Fruit fly (Drosophila melanogaster) whole organism, embryonic: ENCODE measurements around the gene twe.

Source experiments
- Awh ChIP-seq: fragments of 200-800 bp; sonication (Bioruptor generic); IDR thresholded peaks from 2 replicates; pipeline ENCODE4, ENCODE4 v1.3.6; 2022; ENCODE audit warnings: missing biosample characterization, missing genetic modification characterization
- B-H2 ChIP-seq: fragments of 200-800 bp; sonication (Bioruptor generic); optimal IDR thresholded peaks from 2 replicates; lab custom pipeline; 2018; ENCODE audit warnings: missing biosample characterization, mild to moderate bottlenecking, missing genetic modification characterization
- BEAF-32 ChIP-seq: fragments of 200-800 bp; sonication (Bioruptor generic); optimal IDR thresholded peaks from 3 replicates; lab custom pipeline; 2017; ENCODE audit warnings: missing biosample characterization, missing genetic modification characterization, mild to moderate bottlenecking, moderate library complexity, missing genetic modification reagents
- CG10209 ChIP-seq: fragments of 200-800 bp; sonication (Bioruptor generic); optimal IDR thresholded peaks from 3 replicates; lab custom pipeline; 2017; ENCODE audit warnings: missing biosample characterization, mild to moderate bottlenecking, missing genetic modification characterization, missing genetic modification reagents
- CG11504 ChIP-seq: fragments of 200-800 bp; sonication (Bioruptor generic); optimal IDR thresholded peaks from 3 replicates; lab custom pipeline; 2019; ENCODE audit warnings: missing biosample characterization, mild to moderate bottlenecking, missing genetic modification characterization, moderate library complexity
- CG12391 ChIP-seq: fragments of 200-800 bp; sonication (Bioruptor generic); optimal IDR thresholded peaks from 3 replicates; lab custom pipeline; 2018; ENCODE audit warnings: missing biosample characterization, mild to moderate bottlenecking, missing genetic modification characterization, moderate library complexity
- CG12659 ChIP-seq: fragments of 200-800 bp; sonication (Bioruptor generic); optimal IDR thresholded peaks from 3 replicates; lab custom pipeline; 2017; ENCODE audit warnings: mild to moderate bottlenecking, missing biosample characterization, missing genetic modification reagents, missing genetic modification characterization
- CG12769 ChIP-seq: fragments of 200-800 bp; sonication (Bioruptor generic); optimal IDR thresholded peaks from 2 replicates; lab custom pipeline; 2019; ENCODE audit warnings: missing biosample characterization, mild to moderate bottlenecking, missing genetic modification characterization, moderate library complexity
- CG12942 ChIP-seq: fragments of 200-800 bp; sonication (Bioruptor generic); optimal IDR thresholded peaks from 3 replicates; lab custom pipeline; 2016; ENCODE audit warnings: missing biosample characterization, missing genetic modification characterization
- CG13287 ChIP-seq: fragments of 200-800 bp; sonication (Bioruptor generic); IDR thresholded peaks from 2 replicates; pipeline ENCODE4 v1.3.6; 2022; ENCODE audit warnings: missing biosample characterization, missing genetic modification characterization; ENCODE audit not compliant: partially characterized antibody
- CG15601 ChIP-seq: fragments of 200-800 bp; sonication (Bioruptor generic); optimal IDR thresholded peaks from 3 replicates; lab custom pipeline; 2019; ENCODE audit warnings: missing biosample characterization, mild to moderate bottlenecking, missing genetic modification characterization, moderate library complexity
- CG1792 ChIP-seq: fragments of 200-800 bp; sonication (Bioruptor generic); optimal IDR thresholded peaks from 2 replicates; lab custom pipeline; 2016; ENCODE audit warnings: missing biosample characterization, missing genetic modification characterization
- CG2120 ChIP-seq: fragments of 200-800 bp; sonication (Bioruptor generic); optimal IDR thresholded peaks from 3 replicates; lab custom pipeline; 2016; ENCODE audit warnings: missing biosample characterization, missing genetic modification characterization
- CG30431 ChIP-seq: fragments of 200-800 bp; sonication (Bioruptor generic); optimal IDR thresholded peaks from 2 replicates; lab custom pipeline; 2017; ENCODE audit warnings: missing biosample characterization, missing genetic modification characterization
- CG4404 ChIP-seq: fragments of 200-800 bp; sonication (Bioruptor generic); IDR thresholded peaks from 2 replicates; pipeline ENCODE4 v1.3.6; 2022; ENCODE audit warnings: missing biosample characterization, missing genetic modification characterization
- CG4707 ChIP-seq: fragments of 200-800 bp; sonication (Bioruptor generic); optimal IDR thresholded peaks from 2 replicates; lab custom pipeline; 2018; ENCODE audit warnings: missing biosample characterization, mild to moderate bottlenecking, missing genetic modification characterization, moderate library complexity
- CG5953 ChIP-seq: fragments of 200-800 bp; sonication (Bioruptor generic); IDR thresholded peaks from 2 replicates; pipeline ENCODE4 v1.3.6; 2022; ENCODE audit warnings: missing biosample characterization, missing genetic modification characterization
- CG6254 ChIP-seq: fragments of 200-800 bp; sonication (Bioruptor generic); optimal IDR thresholded peaks from 3 replicates; lab custom pipeline; 2017; ENCODE audit warnings: mild to moderate bottlenecking, missing biosample characterization, missing genetic modification reagents, missing genetic modification characterization
- CG8290 ChIP-seq, 3 experiments: fragments of 200-800 bp; sonication (Bioruptor generic); optimal IDR thresholded peaks; 2 replicates each; lab custom pipeline; 2016 to 2019; ENCODE audit warnings: missing biosample characterization in 3 of 3, missing genetic modification characterization in 3 of 3, mild to moderate bottlenecking in 2 of 3, moderate library complexity in 1 of 3
- Deaf1 ChIP-seq: fragments of 200-800 bp; optimal IDR thresholded peaks from 3 replicates; lab custom pipeline; 2019; ENCODE audit warnings: missing biosample characterization, mild to moderate bottlenecking, missing genetic modification characterization, moderate library complexity
- Dek ChIP-seq: fragments of 200-800 bp; sonication (Bioruptor generic); optimal IDR thresholded peaks from 3 replicates; lab custom pipeline; 2019; ENCODE audit warnings: missing biosample characterization, mild to moderate bottlenecking, missing genetic modification characterization, moderate library complexity
- Dp ChIP-seq: fragments of 200-800 bp; sonication (Bioruptor generic); optimal IDR thresholded peaks from 2 replicates; lab custom pipeline; 2018; ENCODE audit warnings: missing biosample characterization, mild to moderate bottlenecking, missing genetic modification characterization, moderate library complexity
- E2f1 ChIP-seq: fragments of 200-800 bp; sonication (Bioruptor generic); IDR thresholded peaks from 2 replicates; pipeline ENCODE4 v1.3.6; 2022; ENCODE audit warnings: missing biosample characterization, missing genetic modification characterization
- Ets97D ChIP-seq: fragments of 200-800 bp; sonication (Bioruptor generic); optimal IDR thresholded peaks from 3 replicates; lab custom pipeline; 2016; ENCODE audit warnings: missing biosample characterization, missing genetic modification characterization
- Hr3 ChIP-seq: fragments of 200-800 bp; sonication (Bioruptor generic); optimal IDR thresholded peaks from 3 replicates; lab custom pipeline; 2016; ENCODE audit warnings: missing biosample characterization, missing genetic modification characterization
- Sin3A ChIP-seq: fragments of >200 bp; optimal IDR thresholded peaks from 2 replicates; lab custom pipeline; 2018
- Six4 ChIP-seq: fragments of 200-800 bp; sonication (Bioruptor generic); optimal IDR thresholded peaks from 2 replicates; lab custom pipeline; 2016; ENCODE audit warnings: missing biosample characterization, missing genetic modification characterization
- Vsx1 ChIP-seq: fragments of 200-800 bp; sonication (Bioruptor generic); optimal IDR thresholded peaks from 2 replicates; lab custom pipeline; 2017; ENCODE audit warnings: missing biosample characterization, mild to moderate bottlenecking, missing genetic modification characterization, missing genetic modification reagents
- Xrp1 ChIP-seq: fragments of 200-800 bp; sonication (Bioruptor generic); IDR thresholded peaks from 2 replicates; pipeline ENCODE4 v1.3.6; 2022; ENCODE audit warnings: missing biosample characterization, missing genetic modification characterization
- amos ChIP-seq: fragments of 200-800 bp; sonication (Bioruptor generic); IDR thresholded peaks from 2 replicates; pipeline ENCODE4 v1.3.6; 2022; ENCODE audit warnings: missing biosample characterization, missing genetic modification characterization; ENCODE audit not compliant: partially characterized antibody
- aop ChIP-seq: fragments of 200-800 bp; sonication (Bioruptor generic); IDR thresholded peaks from 2 replicates; pipeline ENCODE4 v1.3.6; 2022; ENCODE audit warnings: missing biosample characterization, missing genetic modification characterization
- btn ChIP-seq: fragments of 200-800 bp; sonication (Bioruptor generic); optimal IDR thresholded peaks from 2 replicates; lab custom pipeline; 2016; ENCODE audit warnings: missing biosample characterization, missing genetic modification characterization
- cad ChIP-seq: fragments of >200 bp; optimal IDR thresholded peaks from 2 replicates; lab custom pipeline; 2017; ENCODE audit warnings: missing biosample characterization, missing genetic modification characterization
- chn ChIP-seq: fragments of 200-800 bp; sonication (Bioruptor generic); optimal IDR thresholded peaks from 2 replicates; lab custom pipeline; 2016; ENCODE audit warnings: missing biosample characterization, missing genetic modification characterization
- corto ChIP-seq: fragments of 200-800 bp; sonication (Bioruptor generic); optimal IDR thresholded peaks from 2 replicates; lab custom pipeline; 2016; ENCODE audit warnings: missing biosample characterization, mild to moderate bottlenecking, missing genetic modification characterization, moderate library complexity
- croc ChIP-seq: fragments of 200-800 bp; sonication (Bioruptor generic); conservative IDR thresholded peaks from 3 replicates; pipeline ENCODE4 v1.3.6; 2022; ENCODE audit warnings: missing biosample characterization, missing genetic modification characterization
- grau ChIP-seq: fragments of 200-800 bp; optimal IDR thresholded peaks from 3 replicates; lab custom pipeline; 2019; ENCODE audit warnings: missing biosample characterization, mild to moderate bottlenecking, missing genetic modification characterization, moderate library complexity
- her ChIP-seq: fragments of 200-800 bp; sonication (Bioruptor generic); optimal IDR thresholded peaks from 2 replicates; lab custom pipeline; 2016; ENCODE audit warnings: missing biosample characterization, missing genetic modification characterization
- ind ChIP-seq: fragments of 200-800 bp; sonication (Bioruptor generic); optimal IDR thresholded peaks from 3 replicates; lab custom pipeline; 2016; ENCODE audit warnings: missing biosample characterization, missing genetic modification characterization
- mam ChIP-seq: fragments of 200-800 bp; sonication (Bioruptor generic); optimal IDR thresholded peaks from 3 replicates; lab custom pipeline; 2016; ENCODE audit warnings: missing biosample characterization, missing genetic modification characterization
- mld ChIP-seq: fragments of 200-800 bp; sonication (Bioruptor generic); IDR thresholded peaks from 3 replicates; pipeline ENCODE4 v1.3.6; 2022; ENCODE audit warnings: missing biosample characterization, missing genetic modification characterization; ENCODE audit not compliant: partially characterized antibody
- pfk ChIP-seq: fragments of 200-800 bp; sonication (Bioruptor generic); optimal IDR thresholded peaks from 2 replicates; lab custom pipeline; 2018; ENCODE audit warnings: missing biosample characterization, mild to moderate bottlenecking, missing genetic modification characterization, moderate library complexity
- pita ChIP-seq: fragments of 200-800 bp; sonication (Bioruptor generic); optimal IDR thresholded peaks from 2 replicates; lab custom pipeline; 2017; ENCODE audit warnings: missing biosample characterization, mild to moderate bottlenecking, missing genetic modification characterization
- sc ChIP-seq, 3 experiments: fragments of >200 bp in 2 of 3; fragments of 200-800 bp in 1 of 3; sonication (Bioruptor generic) in 1 of 3; optimal IDR thresholded peaks; 2 replicates in 2 of 3; 3 replicates in 1 of 3; lab custom pipeline; 2017; ENCODE audit warnings: mild to moderate bottlenecking in 1 of 3, missing biosample characterization in 1 of 3, missing genetic modification characterization in 1 of 3, missing genetic modification reagents in 1 of 3
- scrt ChIP-seq: fragments of 200-800 bp; sonication (Bioruptor generic); optimal IDR thresholded peaks from 2 replicates; lab custom pipeline; 2018; ENCODE audit warnings: missing biosample characterization, mild to moderate bottlenecking, missing genetic modification characterization, moderate library complexity
- tgo ChIP-seq: fragments of 200-800 bp; sonication (Bioruptor generic); IDR thresholded peaks from 3 replicates; pipeline ENCODE4 v1.3.6; 2022; ENCODE audit warnings: missing biosample characterization, missing genetic modification characterization
- tup ChIP-seq: fragments of 200-800 bp; sonication (Bioruptor generic); optimal IDR thresholded peaks from 2 replicates; lab custom pipeline; 2016; ENCODE audit warnings: missing biosample characterization, mild to moderate bottlenecking, missing genetic modification characterization, moderate library complexity
- tx ChIP-seq: fragments of 200-800 bp; sonication (Bioruptor generic); optimal IDR thresholded peaks from 2 replicates; lab custom pipeline; 2016; ENCODE audit warnings: missing biosample characterization, missing genetic modification characterization
- wor ChIP-seq: fragments of 200-800 bp; sonication (Bioruptor generic); IDR thresholded peaks from 2 replicates; pipeline ENCODE4 v1.3.6; 2022; ENCODE audit warnings: missing biosample characterization, missing genetic modification characterization

The twe gene

DNA sequence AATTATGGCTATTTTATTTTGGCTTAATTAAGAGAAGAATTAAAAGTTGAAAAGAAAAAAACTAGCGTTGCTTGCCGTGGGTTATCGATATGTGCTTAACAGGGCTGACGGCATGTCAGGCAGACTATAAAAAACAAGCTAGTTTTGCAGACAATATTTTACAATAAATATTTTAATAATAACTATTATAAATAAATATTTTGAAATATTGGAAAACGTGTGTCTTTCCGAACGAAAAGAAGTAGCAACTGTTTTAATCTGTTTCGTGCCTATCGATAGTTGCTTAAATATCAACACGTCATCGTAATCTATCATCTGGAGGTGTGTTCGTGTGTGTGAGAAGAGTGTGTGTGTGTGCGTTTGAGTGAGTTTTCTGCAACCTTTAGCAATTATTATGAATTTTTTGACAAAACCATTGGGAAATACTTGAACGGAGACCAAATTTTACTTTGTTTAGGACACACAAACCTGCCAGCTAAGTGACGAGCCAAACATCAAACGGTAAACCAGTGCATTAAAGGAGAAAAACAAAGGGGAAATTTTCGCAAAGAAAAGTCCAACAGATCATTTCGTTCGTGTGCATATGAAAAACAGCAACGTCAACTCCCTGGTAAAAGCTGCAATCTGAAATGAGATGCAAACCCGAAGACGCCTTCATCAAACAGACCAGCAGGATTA lies 45.5 kb upstream of the twe start, which contains the start of the genes CG5861 and Syx5 (continued):
- TF ChIP-seq Vsx1 (GFP tag; lab: Kevin White, UChicago) (peak; percentile 47), CG6254 (GFP tag; lab: Kevin White, UChicago) (no peak), CG2120 (GFP tag; lab: Kevin White, UChicago) (peak; percentile 63), Ets97D (GFP tag; lab: Kevin White, UChicago) (peak; percentile 32), grau (peak; percentile 74), pita (GFP tag; lab: Kevin White, UChicago) (no peak), CG12391 (tag; lab: Kevin White, UChicago) (peak; percentile 82), CG8290 (GFP tag; optimal IDR thresholded peaks at IDR 0.05; lab: Kevin White, UChicago) (peak; percentile 21), CG8290 (tag; optimal IDR thresholded peaks at IDR 0.05; lab: Kevin White, UChicago) (no peak), tx (GFP tag; lab: Kevin White, UChicago) (no peak), Hr3 (GFP tag; lab: Kevin White, UChicago) (peak; percentile 65), croc (GFP tag; lab: Robert Waterston, UW) (no peak), CG13287 (GFP tag; lab: Robert Waterston, UW) (peak; percentile 96), Sin3A (peak; percentile 0), amos (GFP tag; lab: Robert Waterston, UW) (peak; percentile 84; the same call in 1 of the 2 replicates), ind (GFP tag; lab: Kevin White, UChicago) (peak; percentile 62), Awh (GFP tag; lab: Robert Waterston, UW) (no peak), aop (GFP tag; lab: Robert Waterston, UW) (no peak), Xrp1 (GFP tag; lab: Robert Waterston, UW) (peak; percentile 66), Six4 (GFP tag; lab: Kevin White, UChicago) (peak; percentile 24), CG12942 (GFP tag; lab: Kevin White, UChicago) (peak; percentile 28), mld (GFP tag; lab: Robert Waterston, UW) (peak; percentile 71; the same call in 2 of the 3 replicates), Dek (no peak), CG10209 (peak; percentile 19), CG12769 (tag; lab: Kevin White, UChicago) (no peak), E2f1 (GFP tag; lab: Robert Waterston, UW) (no peak), CG11504 (tag; lab: Kevin White, UChicago) (no peak), Deaf1 (tag; lab: Kevin White, UChicago) (no peak), wor (GFP tag; lab: Robert Waterston, UW) (no peak), mam (GFP tag; lab: Kevin White, UChicago) (no peak), corto (GFP tag; lab: Kevin White, UChicago) (no peak), CG15601 (tag; lab: Kevin White, UChicago) (peak; percentile 69), scrt (GFP tag; lab: Kevin White, UChicago) (peak; percentile 62), CG30431 (GFP tag; lab: Kevin White, UChicago) (no peak), CG5953 (no peak), CG12659 (GFP tag; lab: Kevin White, UChicago) (peak; percentile 81), her (GFP tag; lab: Kevin White, UChicago) (no peak), CG4404 (GFP tag; lab: Robert Waterston, UW) (0 out of 2 replicates have a peak, but pooled peaks have one; percentile 25), CG4707 (no peak), BEAF-32 (GFP tag; lab: Kevin White, UChicago) (peak; percentile 86), tup (GFP tag; lab: Kevin White, UChicago) (peak; percentile 37), chn (no peak), CG1792 (no peak), Dp (peak; percentile 35), sc (optimal IDR thresholded peaks at IDR 0.05; lab: Kevin White, UChicago) (no peak), sc (GFP tag; optimal IDR thresholded peaks at IDR 0.05; lab: Kevin White, UChicago) (no peak), pfk (GFP tag; lab: Kevin White, UChicago) (no peak), btn (GFP tag; lab: Kevin White, UChicago) (no peak), tgo (GFP tag; lab: Robert Waterston, UW) (peak; percentile 56; the same call in 2 of the 3 replicates), cad (GFP tag; lab: Kevin White, UChicago) (no peak), B-H2 (GFP tag; lab: Kevin White, UChicago) (peak; percentile 76)
